Worm (Caenorhabditis elegans) whole organism, late embryonic: ENCODE measurements around the gene T22C8.3.

Experiments used
- K02D7.2 ChIP-seq: sonication (generic microtip); optimal IDR thresholded peaks from 2 replicates; lab custom pipeline; 2017; ENCODE audit warnings: mild to moderate bottlenecking, missing genetic modification characterization, missing compliant biosample characterization
- K09A11.1 ChIP-seq: sonication (generic microtip); optimal IDR thresholded peaks from 2 replicates; lab custom pipeline; 2017; ENCODE audit warnings: antibody characterized with exemption, mild to moderate bottlenecking, missing genetic modification characterization, missing compliant biosample characterization; ENCODE audit not compliant: insufficient read depth
- ahr-1 ChIP-seq: sonication (generic microtip); optimal IDR thresholded peaks from 2 replicates; lab custom pipeline; 2016; ENCODE audit warnings: missing genetic modification characterization, missing compliant biosample characterization
- ceh-14 ChIP-seq: sonication (generic microtip); optimal IDR thresholded peaks from 2 replicates; lab custom pipeline; 2016; ENCODE audit warnings: missing genotype, missing genetic modification characterization, missing compliant biosample characterization
- ceh-2 ChIP-seq: sonication (generic microtip); optimal IDR thresholded peaks from 2 replicates; lab custom pipeline; 2016; ENCODE audit warnings: missing genotype, missing genetic modification characterization, missing compliant biosample characterization
- ceh-24 ChIP-seq: sonication (generic microtip); optimal IDR thresholded peaks from 2 replicates; lab custom pipeline; 2016; ENCODE audit warnings: mild to moderate bottlenecking, missing genetic modification characterization, missing compliant biosample characterization
- ceh-31 ChIP-seq: sonication (generic microtip); optimal IDR thresholded peaks from 2 replicates; lab custom pipeline; 2016; ENCODE audit warnings: missing genetic modification characterization, missing compliant biosample characterization
- ceh-34 ChIP-seq: sonication (generic microtip); optimal IDR thresholded peaks from 2 replicates; lab custom pipeline; 2016; ENCODE audit warnings: mild to moderate bottlenecking, missing genetic modification characterization, missing compliant biosample characterization
- che-1 ChIP-seq: sonication (generic microtip); optimal IDR thresholded peaks from 2 replicates; lab custom pipeline; 2016; ENCODE audit warnings: mild to moderate bottlenecking, missing genetic modification characterization, missing compliant biosample characterization
- dmd-4 ChIP-seq: sonication (generic microtip); optimal IDR thresholded peaks from 2 replicates; lab custom pipeline; 2016; ENCODE audit warnings: borderline replicate concordance, missing genetic modification characterization, missing compliant biosample characterization
- elt-2 ChIP-seq: sonication (generic microtip); optimal IDR thresholded peaks from 2 replicates; lab custom pipeline; 2016; ENCODE audit warnings: missing genetic modification reagents, missing genetic modification characterization, missing compliant biosample characterization
- eyg-1 ChIP-seq: sonication (generic microtip); optimal IDR thresholded peaks from 2 replicates; lab custom pipeline; 2016; ENCODE audit warnings: missing genotype, missing genetic modification characterization, missing compliant biosample characterization
- hlh-13 ChIP-seq: fragments of 200-800 bp; sonication (Bioruptor generic); optimal IDR thresholded peaks from 2 replicates; lab custom pipeline; 2018; ENCODE audit warnings: mild to moderate bottlenecking, missing genetic modification characterization, missing compliant biosample characterization
- hlh-15 ChIP-seq: sonication (generic microtip); optimal IDR thresholded peaks from 2 replicates; lab custom pipeline; 2016; ENCODE audit warnings: missing genetic modification characterization, missing compliant biosample characterization
- hlh-30 ChIP-seq: sonication (generic microtip); optimal IDR thresholded peaks from 2 replicates; lab custom pipeline; 2017; ENCODE audit warnings: antibody characterized with exemption, missing genetic modification characterization, missing compliant biosample characterization; ENCODE audit not compliant: insufficient read depth
- hlh-6 ChIP-seq: sonication (generic microtip); optimal IDR thresholded peaks from 2 replicates; lab custom pipeline; 2016; ENCODE audit warnings: missing genotype, missing genetic modification characterization, missing compliant biosample characterization
- lim-6 ChIP-seq: sonication (generic microtip); optimal IDR thresholded peaks from 2 replicates; lab custom pipeline; 2016; ENCODE audit warnings: missing genetic modification characterization, missing compliant biosample characterization
- lin-11 ChIP-seq: fragments of 200-800 bp; sonication (Bioruptor generic); optimal IDR thresholded peaks from 2 replicates; lab custom pipeline; 2018; ENCODE audit warnings: mild to moderate bottlenecking, missing genetic modification characterization, missing compliant biosample characterization
- nfya-1 ChIP-seq: sonication (generic microtip); optimal IDR thresholded peaks from 2 replicates; lab custom pipeline; 2017; ENCODE audit warnings: missing genetic modification characterization, mild to moderate bottlenecking, missing compliant biosample characterization, antibody characterized with exemption, moderate library complexity
- nhr-232 ChIP-seq: sonication (generic microtip); optimal IDR thresholded peaks from 2 replicates; lab custom pipeline; 2016; ENCODE audit warnings: missing genetic modification characterization, missing compliant biosample characterization
- odd-2 ChIP-seq: sonication (generic microtip); optimal IDR thresholded peaks from 2 replicates; lab custom pipeline; 2017; ENCODE audit warnings: antibody characterized with exemption, mild to moderate bottlenecking, missing genetic modification characterization, missing compliant biosample characterization
- pha-2 ChIP-seq: sonication (generic microtip); optimal IDR thresholded peaks from 2 replicates; lab custom pipeline; 2017; ENCODE audit warnings: mild to moderate bottlenecking, missing genetic modification characterization, missing compliant biosample characterization
- pha-4 ChIP-seq: fragments of 150-350 bp; optimal IDR thresholded peaks from 2 replicates; lab custom pipeline; 2018; ENCODE audit warnings: missing biosample characterization, missing genetic modification reagents, missing genetic modification characterization
- pqm-1 ChIP-seq: sonication (generic microtip); optimal IDR thresholded peaks from 2 replicates; lab custom pipeline; 2016; ENCODE audit warnings: missing genetic modification characterization, missing compliant biosample characterization
- ttx-3 ChIP-seq: sonication (generic microtip); optimal IDR thresholded peaks from 2 replicates; lab custom pipeline; 2016; ENCODE audit warnings: missing genetic modification reagents, missing genetic modification characterization, missing compliant biosample characterization
- unc-3 ChIP-seq, 2 experiments: fragments of 200-800 bp in 1 of 2; sonication (Bioruptor generic) in 1 of 2; sonication (generic microtip) in 1 of 2; conservative IDR thresholded peaks in 1 of 2; optimal IDR thresholded peaks in 1 of 2; 2 replicates each; pipeline versions ENCODE4 v1.3.6 to Lab custom; 2016 to 2022; ENCODE audit warnings: missing compliant biosample characterization in 2 of 2, missing genetic modification characterization in 2 of 2, missing genetic modification reagents in 1 of 2
- unc-42 ChIP-seq: sonication (generic microtip); optimal IDR thresholded peaks from 2 replicates; lab custom pipeline; 2016; ENCODE audit warnings: missing genotype, missing genetic modification characterization, missing compliant biosample characterization
- unc-55 ChIP-seq: sonication (generic microtip); optimal IDR thresholded peaks from 2 replicates; lab custom pipeline; 2017; ENCODE audit warnings: missing biosample characterization, missing genetic modification reagents, missing genetic modification characterization
- unc-86 ChIP-seq: sonication (generic microtip); optimal IDR thresholded peaks from 2 replicates; lab custom pipeline; 2016; ENCODE audit warnings: missing genetic modification characterization, missing compliant biosample characterization
- zip-5 ChIP-seq: sonication (generic microtip); optimal IDR thresholded peaks from 2 replicates; lab custom pipeline; 2016; ENCODE audit warnings: missing genetic modification characterization, missing compliant biosample characterization
- ztf-16 ChIP-seq: sonication (generic microtip); optimal IDR thresholded peaks from 2 replicates; lab custom pipeline; 2017; ENCODE audit warnings: missing genetic modification characterization, missing compliant biosample characterization

The T22C8.3 gene

ce11 chrII:8602337-8602944, 19.3 kb downstream of the T22C8.3 start, which contains the start of the genes cpf-1 and rpl-26:
cpf-1 (minus strand) TSS chrII:8602440.
rpl-26 (plus strand) TSS chrII:8602785.
- TF ChIP-seq ceh-24 (tag; lab: Kevin White, UChicago): no peak
- no peak for TF ChIP-seq hlh-15
- no peak for TF ChIP-seq zip-5 (tag; lab: Kevin White, UChicago)
- TF ChIP-seq unc-42: peak; percentile 40
- TF ChIP-seq nfya-1 (tag; lab: Kevin White, UChicago): peak; percentile 36
- TF ChIP-seq ceh-31 (tag; lab: Kevin White, UChicago): peak; percentile 9

- no peak for TF ChIP-seq K09A11.1 (tag; lab: Kevin White, UChicago)
- TF ChIP-seq pha-4 (tag; lab: Kevin White, UChicago): no peak
- TF ChIP-seq ceh-34: no peak
- TF ChIP-seq elt-2: no peak
- no peak for TF ChIP-seq ttx-3 (tag; lab: Kevin White, UChicago)
- no peak for TF ChIP-seq nhr-232
Measured at ce11 chrII:8600165-8600564, 21.6 kb downstream of the T22C8.3 start, which contains the start of gene pigg-1. pigg-1 (minus strand) TSS chrII:8600265.

DNA sequence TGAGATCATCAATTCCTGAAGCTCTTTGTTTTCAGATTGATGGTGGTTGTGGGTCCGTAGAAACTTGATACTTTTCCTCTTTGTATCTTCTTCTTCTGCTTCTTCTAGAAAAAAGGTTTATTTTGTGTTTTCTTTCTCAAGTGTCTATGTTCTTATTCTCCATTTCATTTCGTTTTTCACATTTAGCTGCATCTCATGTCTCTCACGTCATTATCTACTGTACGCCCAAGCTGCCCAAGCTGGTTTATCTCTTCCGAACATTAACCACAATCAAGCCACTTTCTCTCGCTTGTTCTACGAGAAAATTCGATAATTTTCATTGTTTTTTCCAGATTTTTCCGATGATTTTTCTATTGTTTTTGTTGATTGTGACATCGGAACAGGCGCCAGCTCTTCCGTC, 22.6 kb downstream of the T22C8.3 start, which contains the start of gene F28C6.5:
Gene F28C6.5 (plus strand): TSS at position 301 of the 400 bp plus-strand sequence.
- TF ChIP-seq dmd-4 (tag; lab: Kevin White, UChicago) (no peak), unc-42 (no peak)
- TF ChIP-seq, all 69 proteins: peak for 0

ce11 chrII:8593840-8594625, 27.8 kb downstream of the T22C8.3 start, which contains the start of gene aptf-3:
aptf-3 (plus strand) TSS chrII:8594190.
- TF ChIP-seq hlh-30 (tag; lab: Kevin White, UChicago) (no peak), ahr-1 (tag; lab: Kevin White, UChicago) (no peak), pqm-1 (tag; lab: Kevin White, UChicago) (no peak), K02D7.2 (tag; lab: Kevin White, UChicago) (no peak), ceh-14 (tag; lab: Kevin White, UChicago) (no peak), unc-86 (tag; lab: Kevin White, UChicago) (no peak)

DNA sequence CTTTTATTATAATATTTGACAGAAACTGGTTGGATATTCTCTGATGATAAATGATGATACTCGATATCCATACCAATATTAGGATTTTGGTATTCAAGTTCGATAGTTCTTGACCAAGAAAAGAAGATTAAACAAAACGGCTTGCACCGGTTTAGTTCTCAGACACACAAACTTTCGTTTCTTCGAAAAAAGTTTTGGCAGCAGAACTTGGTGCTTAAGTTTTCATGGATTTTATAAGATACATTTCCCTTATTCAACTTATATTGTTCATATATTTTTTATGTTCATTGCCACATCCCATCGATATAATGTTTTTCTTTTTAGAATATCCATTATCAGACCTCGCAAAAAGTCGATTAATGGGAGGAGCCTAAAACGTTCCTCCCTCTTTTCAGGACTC, 31.1 kb downstream of the T22C8.3 start, which contains the start of gene aptf-4:
Gene aptf-4 (plus strand): TSS at position 301 of the 400 bp plus-strand sequence.
- TF ChIP-seq hlh-13 (GFP tag; lab: Kevin White, UChicago) (no peak), K02D7.2 (tag; lab: Kevin White, UChicago) (no peak), ceh-31 (tag; lab: Kevin White, UChicago) (no peak), odd-2 (tag; lab: Kevin White, UChicago) (no peak), unc-55 (no peak), hlh-6 (no peak), che-1 (tag; lab: Kevin White, UChicago) (no peak), lin-11 (tag; lab: Kevin White, UChicago) (no peak), lim-6 (tag; lab: Kevin White, UChicago) (no peak), ztf-16 (tag; lab: Kevin White, UChicago) (no peak), hlh-30 (tag; lab: Kevin White, UChicago) (no peak), eyg-1 (tag; lab: Kevin White, UChicago) (no peak), unc-3 (GFP tag; conservative IDR thresholded peaks at IDR 0.05; lab: Robert Waterston, UW) (no peak), unc-3 (tag; optimal IDR thresholded peaks at IDR 0.05; lab: Kevin White, UChicago) (no peak), ceh-2 (no peak), pha-2 (tag; lab: Kevin White, UChicago) (no peak)
